Fruit fly (Drosophila melanogaster): ENCODE measurements around the gene CG1265.

CG1265 gene

DNA sequence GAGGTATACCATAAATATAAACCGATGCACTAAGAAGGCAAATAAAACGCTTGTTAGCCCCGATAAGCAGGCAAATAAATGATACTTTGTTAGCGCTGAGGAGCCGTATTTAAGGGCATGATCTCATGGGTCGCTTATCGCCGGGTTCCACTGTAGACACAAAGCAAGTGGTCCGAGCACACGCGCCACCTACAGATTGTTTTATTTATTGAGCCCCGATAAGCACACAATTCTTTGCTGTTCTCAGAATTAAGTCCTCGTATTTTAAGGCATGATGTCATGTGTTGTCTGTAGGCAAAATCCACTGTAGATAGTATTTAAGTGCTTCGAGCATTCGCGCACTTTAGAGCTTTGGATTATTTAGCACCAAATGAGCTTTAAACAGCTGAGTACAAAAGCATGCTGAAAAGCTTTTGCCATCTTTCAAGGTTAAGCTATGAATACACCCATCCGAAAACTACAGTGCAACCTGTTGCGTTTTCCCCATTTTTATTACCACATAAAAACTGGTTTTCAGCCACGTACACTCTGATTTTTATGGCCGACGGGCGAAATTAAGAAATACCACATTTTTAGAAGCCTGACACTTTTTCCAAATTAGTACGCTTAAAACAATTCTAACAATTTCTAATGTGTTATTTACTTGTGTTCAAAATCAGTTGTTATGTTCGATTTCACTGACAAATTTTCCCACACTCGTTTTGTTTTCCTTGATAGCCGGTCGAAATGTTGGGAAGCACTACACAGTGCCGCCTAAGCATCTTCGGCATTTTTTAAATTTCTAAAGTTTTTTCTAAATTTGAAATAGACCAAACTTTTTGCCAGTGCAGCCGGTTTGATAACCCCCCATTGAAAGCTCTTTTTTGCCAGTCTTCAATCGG is 14.9 kb upstream of the CG1265 start, which contains the start of gene Sqor:
TSS of gene Sqor (plus strand) at position 732 of the 881 bp plus-strand sequence.
- TF ChIP-seq Dll (optimal IDR thresholded peaks at IDR 0.05) = no peak

DNA sequence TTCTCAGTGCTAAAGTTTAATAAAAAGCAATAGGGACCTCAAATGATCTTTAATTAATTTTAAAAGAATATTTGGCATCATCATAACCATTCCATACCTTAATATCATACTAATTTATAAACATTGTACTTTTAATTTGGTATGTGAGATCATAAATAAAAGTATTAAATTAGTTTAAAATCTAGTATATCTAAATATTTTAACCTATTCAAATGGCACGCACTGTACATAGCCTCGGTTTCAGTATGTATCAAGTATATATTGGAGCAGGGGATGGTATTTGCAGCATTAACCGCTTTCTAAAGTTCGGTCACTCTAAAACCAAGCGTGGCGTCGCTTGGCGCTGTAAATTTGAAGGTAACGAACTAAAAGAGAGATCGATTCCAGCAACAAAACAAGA is 12.1 kb upstream of the CG1265 start, which contains the start of gene pav:
TSS of gene pav (plus strand) at position 307 of the 400 bp plus-strand sequence.
- TF ChIP-seq CG8478 (optimal IDR thresholded peaks at IDR 0.05) (no peak), pan (optimal IDR thresholded peaks at IDR 0.05) (no peak), psq (optimal IDR thresholded peaks at IDR 0.05) (no peak), Dll (optimal IDR thresholded peaks at IDR 0.05) (no peak)

DNA sequence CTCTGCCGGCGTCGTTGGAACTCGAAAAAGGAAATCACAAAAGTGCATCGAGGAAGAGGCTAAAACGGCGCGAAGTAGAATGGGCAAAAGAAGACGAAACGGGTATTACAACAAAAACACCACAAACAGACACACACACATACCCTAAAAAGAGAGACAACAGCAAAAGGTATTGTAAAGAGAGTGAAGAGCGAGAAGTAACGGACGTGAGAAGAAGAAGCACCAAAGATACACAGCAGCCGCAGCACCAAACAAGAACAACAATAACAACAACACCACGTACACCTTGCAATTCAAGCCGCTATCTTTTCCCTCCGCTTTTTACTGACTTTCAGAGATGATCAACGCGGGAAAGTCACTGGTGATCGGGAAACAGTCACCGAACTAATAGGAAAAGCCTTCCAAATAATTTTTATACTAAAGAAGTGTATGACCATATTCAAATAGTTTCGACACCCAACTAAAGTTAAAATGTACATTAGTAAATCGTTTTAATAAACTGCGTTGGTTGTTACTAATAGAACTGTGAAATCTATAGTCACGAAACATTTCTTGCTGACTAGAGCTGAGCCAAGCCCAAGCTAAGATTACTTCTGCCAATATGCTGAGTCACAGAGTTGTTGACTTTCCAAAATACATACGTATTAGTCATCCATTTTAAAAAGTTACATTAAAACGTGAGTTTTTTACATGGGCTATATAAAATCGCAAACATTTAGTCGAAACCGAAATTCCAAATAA is 2.3 kb upstream of the CG1265 start:
- TF ChIP-seq CG8478 (optimal IDR thresholded peaks at IDR 0.05) (no peak), EcR (GFP tag; optimal IDR thresholded peaks at IDR 0.05) (no peak)

- no peak for TF ChIP-seq pan (optimal IDR thresholded peaks at IDR 0.05)
- no peak for TF ChIP-seq usp (GFP tag; optimal IDR thresholded peaks at IDR 0.05)
- TF ChIP-seq Dll (optimal IDR thresholded peaks at IDR 0.05) = no peak
- no peak for TF ChIP-seq EcR (GFP tag; optimal IDR thresholded peaks at IDR 0.05)
- no peak for TF ChIP-seq CG8478 (optimal IDR thresholded peaks at IDR 0.05)
- no peak for TF ChIP-seq psq (optimal IDR thresholded peaks at IDR 0.05)
These were observed 1.5 kb upstream of the CG1265 start for dm6 chr3L:4252862-4253610.

DNA sequence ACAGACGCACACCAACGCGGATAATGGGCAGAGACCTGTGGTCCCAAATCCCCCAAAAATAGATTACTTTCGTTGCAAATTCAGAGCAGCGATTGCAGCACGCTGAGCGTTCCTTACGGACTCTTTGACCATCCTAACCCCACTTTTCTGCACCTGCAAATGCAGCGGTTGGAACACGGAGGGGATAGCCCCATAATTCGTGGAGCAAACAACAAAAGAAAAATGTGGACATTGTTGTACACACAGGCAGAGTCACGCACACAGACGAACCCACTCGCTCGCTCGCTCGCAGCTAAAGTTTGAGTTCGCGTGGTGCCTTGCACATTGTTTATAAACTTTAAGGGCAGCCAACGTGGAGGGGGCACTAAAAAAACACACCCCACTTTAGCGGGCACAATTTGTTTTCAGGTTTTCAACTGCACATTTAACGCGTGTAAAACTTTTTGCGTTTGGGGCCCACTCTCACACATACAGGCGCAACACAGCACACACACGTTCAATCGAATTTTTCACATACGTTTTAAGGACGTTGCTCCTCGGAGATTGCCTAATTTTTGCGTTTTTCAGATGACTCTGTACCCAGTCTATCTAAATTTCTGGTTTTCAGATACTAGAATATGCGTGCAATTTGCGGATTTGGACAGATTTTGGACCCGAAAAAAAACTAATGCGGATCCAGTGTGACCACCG is 820 bp upstream of the CG1265 start:
- TF ChIP-seq pan (optimal IDR thresholded peaks at IDR 0.05) (no peak), psq (optimal IDR thresholded peaks at IDR 0.05) (no peak), CG8478 (optimal IDR thresholded peaks at IDR 0.05) (no peak), Dll (optimal IDR thresholded peaks at IDR 0.05) (no peak), usp (GFP tag; optimal IDR thresholded peaks at IDR 0.05) (no peak)

- TF ChIP-seq EcR (GFP tag; optimal IDR thresholded peaks at IDR 0.05) (no peak), CG8478 (optimal IDR thresholded peaks at IDR 0.05) (no peak), Dll (optimal IDR thresholded peaks at IDR 0.05) (no peak), pan (optimal IDR thresholded peaks at IDR 0.05) (no peak), psq (optimal IDR thresholded peaks at IDR 0.05) (no peak), usp (GFP tag; optimal IDR thresholded peaks at IDR 0.05) (no peak)
These were observed 4.6 kb downstream of the CG1265 start, which contains the start of the genes CG15011 and CG1309 for dm6 chr3L:4259102-4259558. Gene CG15011 (minus strand): TSS chr3L:4259152. Gene CG1309 (plus strand): TSS chr3L:4259430.

DNA sequence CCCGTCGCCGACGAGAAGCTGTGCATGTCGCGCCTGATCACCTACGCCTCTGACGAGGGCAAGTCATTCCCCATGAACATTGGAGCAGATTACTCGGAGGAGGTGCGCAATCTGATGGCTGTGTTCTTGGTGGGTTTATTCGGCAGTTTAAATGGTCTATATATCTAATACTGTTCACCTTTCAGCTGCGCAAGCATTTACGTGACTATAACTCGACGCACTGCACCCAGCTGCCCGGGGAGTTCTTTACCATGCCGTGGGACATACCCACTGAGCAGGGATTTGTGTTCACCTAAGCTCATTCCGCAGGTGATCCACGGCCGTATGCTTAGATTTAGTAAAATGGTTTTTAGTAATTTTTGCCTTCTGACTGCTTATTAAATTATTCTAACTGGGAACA is 6.6 kb downstream of the CG1265 start:
- TF ChIP-seq pan (optimal IDR thresholded peaks at IDR 0.05) (no peak), CG8478 (optimal IDR thresholded peaks at IDR 0.05) (no peak), usp (GFP tag; optimal IDR thresholded peaks at IDR 0.05) (no peak), EcR (GFP tag; optimal IDR thresholded peaks at IDR 0.05) (no peak), psq (optimal IDR thresholded peaks at IDR 0.05) (no peak), Dll (optimal IDR thresholded peaks at IDR 0.05) (no peak)

DNA sequence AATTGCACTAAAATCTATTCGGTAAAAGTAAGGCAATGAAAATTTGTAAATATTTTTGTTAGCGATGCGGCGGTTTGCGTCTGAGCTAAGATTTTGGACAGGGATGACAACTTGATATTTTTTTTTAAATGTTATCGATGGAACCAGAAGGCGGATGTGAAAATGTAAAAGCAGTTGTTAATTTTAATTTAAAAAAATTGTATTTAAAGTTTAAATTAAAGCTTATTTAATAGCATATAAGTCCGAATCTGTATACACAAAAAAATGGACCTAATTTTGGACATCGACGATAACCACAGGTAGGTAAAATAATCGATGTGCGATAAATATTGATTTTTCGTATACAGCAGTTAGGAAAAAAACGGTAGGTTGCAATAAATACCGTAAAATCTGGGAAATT is 7.8 kb downstream of the CG1265 start, which contains the start of the genes CG11586 and VhaM9.7-a:
TSS of gene CG11586 (minus strand) at position 87 of the 400 bp plus-strand sequence.
TSS of gene VhaM9.7-a (plus strand) at position 322 of the 400 bp plus-strand sequence.
- TF ChIP-seq EcR (GFP tag; optimal IDR thresholded peaks at IDR 0.05) (no peak), usp (GFP tag; optimal IDR thresholded peaks at IDR 0.05) (no peak), CG8478 (optimal IDR thresholded peaks at IDR 0.05) (no peak), Dll (optimal IDR thresholded peaks at IDR 0.05) (no peak), pan (optimal IDR thresholded peaks at IDR 0.05) (no peak), psq (optimal IDR thresholded peaks at IDR 0.05) (no peak)

dm6 chr3L:4263502-4263901 is 8.9 kb downstream of the CG1265 start, which contains the start of gene CG1273:
Gene CG1273 (plus strand): TSS chr3L:4263719.
- TF ChIP-seq CG8478 (optimal IDR thresholded peaks at IDR 0.05) = no peak
- TF ChIP-seq psq (optimal IDR thresholded peaks at IDR 0.05) = no peak
- no peak for TF ChIP-seq pan (optimal IDR thresholded peaks at IDR 0.05)
- no peak for TF ChIP-seq EcR (GFP tag; optimal IDR thresholded peaks at IDR 0.05)
- no peak for TF ChIP-seq usp (GFP tag; optimal IDR thresholded peaks at IDR 0.05)
- no peak for TF ChIP-seq Dll (optimal IDR thresholded peaks at IDR 0.05)

dm6 chr3L:4264963-4265362 is 10.4 kb downstream of the CG1265 start:
- TF ChIP-seq pan (optimal IDR thresholded peaks at IDR 0.05) (no peak), usp (GFP tag; optimal IDR thresholded peaks at IDR 0.05) (no peak), psq (optimal IDR thresholded peaks at IDR 0.05) (no peak), EcR (GFP tag; optimal IDR thresholded peaks at IDR 0.05) (no peak), CG8478 (optimal IDR thresholded peaks at IDR 0.05) (no peak), Dll (optimal IDR thresholded peaks at IDR 0.05) (no peak)

DNA sequence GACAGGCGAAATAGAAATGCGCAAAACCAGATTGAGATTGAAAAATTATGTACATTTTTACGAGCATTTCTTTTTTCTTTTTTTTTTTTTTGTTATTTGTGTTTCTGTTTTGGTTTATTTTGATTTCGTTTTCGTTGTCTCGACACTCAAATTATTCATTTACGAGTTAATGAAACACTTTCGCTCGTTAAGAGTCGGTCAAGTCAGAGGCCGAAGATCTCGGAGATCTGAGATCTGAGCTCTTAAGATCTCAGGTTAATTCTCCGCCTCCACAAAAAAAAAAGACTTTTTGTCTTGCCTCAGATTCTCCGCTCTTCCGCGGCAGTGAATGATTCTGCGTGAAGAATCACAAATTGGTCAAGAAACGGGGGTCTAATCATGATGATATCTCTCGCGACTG is 11.3 kb downstream of the CG1265 start:
- TF ChIP-seq usp (GFP tag; optimal IDR thresholded peaks at IDR 0.05) (no peak), pan (optimal IDR thresholded peaks at IDR 0.05) (no peak), EcR (GFP tag; optimal IDR thresholded peaks at IDR 0.05) (no peak), Dll (optimal IDR thresholded peaks at IDR 0.05) (no peak), CG8478 (optimal IDR thresholded peaks at IDR 0.05) (no peak), psq (optimal IDR thresholded peaks at IDR 0.05) (no peak)

Measured in whole organism.